Worm (Caenorhabditis elegans) whole organism, mixed stage, embryonic: Measurements from ENCODE around the gene hlh-33.

Source experiments
- M03D4.4 ChIP-seq: sonication (generic microtip); optimal IDR thresholded peaks from 2 replicates; lab custom pipeline; 2017; ENCODE audit warnings: mild to moderate bottlenecking, missing genetic modification characterization, missing compliant biosample characterization
- bed-3 ChIP-seq: fragments of 200-800 bp; sonication (Bioruptor generic); optimal IDR thresholded peaks from 3 replicates; lab custom pipeline; 2018; ENCODE audit warnings: mild to moderate bottlenecking, missing genetic modification characterization, moderate library complexity, missing compliant biosample characterization
- blmp-1 ChIP-seq: fragments of 150-350 bp; optimal IDR thresholded peaks from 2 replicates; lab custom pipeline; 2014; ENCODE audit warnings: missing biosample characterization, missing genetic modification characterization
- ceh-39 ChIP-seq: fragments of 150-350 bp; optimal IDR thresholded peaks from 2 replicates; lab custom pipeline; 2014; ENCODE audit warnings: missing biosample characterization, missing genetic modification characterization
- ceh-43 ChIP-seq: fragments of 200-800 bp; sonication (Bioruptor generic); optimal IDR thresholded peaks from 2 replicates; lab custom pipeline; 2018; ENCODE audit warnings: mild to moderate bottlenecking, missing genetic modification characterization, moderate library complexity, missing compliant biosample characterization
- ceh-83 ChIP-seq: fragments of 200-800 bp; sonication (Bioruptor generic); optimal IDR thresholded peaks from 2 replicates; lab custom pipeline; 2018; ENCODE audit warnings: mild to moderate bottlenecking, missing genetic modification characterization, missing compliant biosample characterization
- ces-1 ChIP-seq: fragments of 150-350 bp; optimal IDR thresholded peaks from 2 replicates; lab custom pipeline; 2014; ENCODE audit warnings: missing biosample characterization, missing genetic modification reagents, missing genetic modification characterization
- cnd-1 ChIP-seq: fragments of 200-800 bp; sonication (Bioruptor generic); optimal IDR thresholded peaks from 2 replicates; lab custom pipeline; 2018; ENCODE audit warnings: mild to moderate bottlenecking, missing genetic modification characterization, missing compliant biosample characterization
- drap-1 ChIP-seq: fragments of 200-800 bp; sonication (Bioruptor generic); optimal IDR thresholded peaks from 3 replicates; lab custom pipeline; 2018; ENCODE audit warnings: mild to moderate bottlenecking, missing genetic modification characterization, missing compliant biosample characterization
- elt-1 ChIP-seq: sonication (generic microtip); optimal IDR thresholded peaks from 2 replicates; lab custom pipeline; 2017; ENCODE audit warnings: missing genetic modification characterization, mild to moderate bottlenecking, missing compliant biosample characterization, antibody characterized with exemption, moderate library complexity, borderline replicate concordance; ENCODE audit not compliant: insufficient read depth
- elt-3 ChIP-seq: fragments of 150-350 bp; optimal IDR thresholded peaks from 2 replicates; lab custom pipeline; 2014; ENCODE audit warnings: missing biosample characterization, missing genetic modification characterization
- flh-1 ChIP-seq: fragments of 200-800 bp; sonication (Bioruptor generic); optimal IDR thresholded peaks from 2 replicates; lab custom pipeline; 2018; ENCODE audit warnings: mild to moderate bottlenecking, missing genetic modification characterization, moderate library complexity, missing compliant biosample characterization
- ham-2 ChIP-seq: fragments of 200-800 bp; sonication (Bioruptor generic); optimal IDR thresholded peaks from 2 replicates; lab custom pipeline; 2018; ENCODE audit warnings: mild to moderate bottlenecking, missing genetic modification characterization, missing compliant biosample characterization
- hlh-1 ChIP-seq: fragments of 150-350 bp; optimal IDR thresholded peaks from 2 replicates; lab custom pipeline; 2014; ENCODE audit warnings: missing biosample characterization, missing genetic modification reagents, missing genetic modification characterization
- lin-13 ChIP-seq: fragments of 150-350 bp; optimal IDR thresholded peaks from 2 replicates; lab custom pipeline; 2014; ENCODE audit warnings: missing biosample characterization, missing genetic modification characterization
- lin-32 ChIP-seq: fragments of 200-800 bp; sonication (Bioruptor generic); optimal IDR thresholded peaks from 2 replicates; lab custom pipeline; 2018; ENCODE audit warnings: mild to moderate bottlenecking, missing genetic modification characterization, missing compliant biosample characterization
- lsy-2 ChIP-seq: fragments of 150-350 bp; optimal IDR thresholded peaks from 2 replicates; lab custom pipeline; 2014; ENCODE audit warnings: missing biosample characterization, missing genetic modification characterization
- mab-5 ChIP-seq: fragments of 150-350 bp; optimal IDR thresholded peaks from 2 replicates; lab custom pipeline; 2014; ENCODE audit warnings: missing biosample characterization, missing genetic modification characterization
- mep-1 ChIP-seq: fragments of 150-350 bp; optimal IDR thresholded peaks from 2 replicates; lab custom pipeline; 2017; ENCODE audit warnings: missing biosample characterization, missing genetic modification reagents, missing genetic modification characterization, inconsistent platforms
- mls-2 ChIP-seq: sonication (generic microtip); optimal IDR thresholded peaks from 2 replicates; lab custom pipeline; 2016; ENCODE audit warnings: mild to moderate bottlenecking, missing genetic modification characterization, moderate library complexity, missing compliant biosample characterization
- nhr-12 ChIP-seq: fragments of 150-350 bp; optimal IDR thresholded peaks from 2 replicates; lab custom pipeline; 2014; ENCODE audit warnings: missing biosample characterization, missing genetic modification characterization
- nhr-2 ChIP-seq: fragments of 150-350 bp; optimal IDR thresholded peaks from 2 replicates; lab custom pipeline; 2014; ENCODE audit warnings: missing biosample characterization, missing genetic modification characterization
- nhr-237 ChIP-seq: fragments of 150-350 bp; optimal IDR thresholded peaks from 2 replicates; lab custom pipeline; 2014; ENCODE audit warnings: missing biosample characterization, missing genetic modification characterization
- nhr-28 ChIP-seq: fragments of 150-350 bp; optimal IDR thresholded peaks from 2 replicates; lab custom pipeline; 2014; ENCODE audit warnings: missing biosample characterization, missing genetic modification characterization
- nhr-76 ChIP-seq: sonication (generic microtip); optimal IDR thresholded peaks from 2 replicates; lab custom pipeline; 2017; ENCODE audit warnings: missing biosample characterization, missing genetic modification characterization
- pha-4 ChIP-seq: fragments of 150-350 bp; optimal IDR thresholded peaks from 2 replicates; lab custom pipeline; 2018; ENCODE audit warnings: missing biosample characterization, missing genetic modification reagents, missing genetic modification characterization
- sem-2 ChIP-seq: fragments of 200-800 bp; sonication (Bioruptor generic); optimal IDR thresholded peaks from 2 replicates; lab custom pipeline; 2018; ENCODE audit warnings: mild to moderate bottlenecking, missing genetic modification characterization, missing compliant biosample characterization
- snpc-4 ChIP-seq: fragments of 150-350 bp; optimal IDR thresholded peaks from 2 replicates; lab custom pipeline; 2014; ENCODE audit warnings: missing biosample characterization, missing genetic modification characterization
- sptf-1 ChIP-seq: sonication (generic microtip); optimal IDR thresholded peaks from 2 replicates; lab custom pipeline; 2017; ENCODE audit warnings: mild to moderate bottlenecking, missing genetic modification characterization, moderate library complexity, missing compliant biosample characterization
- tbx-8 ChIP-seq: fragments of 200-800 bp; sonication (Bioruptor generic); optimal IDR thresholded peaks from 2 replicates; lab custom pipeline; 2018; ENCODE audit warnings: mild to moderate bottlenecking, missing genetic modification characterization, moderate library complexity, missing compliant biosample characterization
- unc-120 ChIP-seq: sonication (generic microtip); optimal IDR thresholded peaks from 2 replicates; lab custom pipeline; 2017; ENCODE audit warnings: missing genetic modification characterization, missing compliant biosample characterization; ENCODE audit not compliant: poor library complexity, severe bottlenecking
- unc-39 ChIP-seq: fragments of 150-350 bp; optimal IDR thresholded peaks from 2 replicates; lab custom pipeline; 2014; ENCODE audit warnings: missing biosample characterization, missing genetic modification characterization
- unc-62 ChIP-seq: fragments of 150-350 bp; optimal IDR thresholded peaks from 2 replicates; lab custom pipeline; 2014; ENCODE audit warnings: missing biosample characterization, missing genetic modification reagents, missing genetic modification characterization
- zip-8 ChIP-seq: fragments of 150-350 bp; optimal IDR thresholded peaks from 2 replicates; lab custom pipeline; 2014; ENCODE audit warnings: missing biosample characterization, missing genetic modification characterization
- ztf-11 ChIP-seq: fragments of 150-350 bp; optimal IDR thresholded peaks from 2 replicates; lab custom pipeline; 2014; ENCODE audit warnings: missing biosample characterization, missing genetic modification characterization

hlh-33 gene

DNA sequence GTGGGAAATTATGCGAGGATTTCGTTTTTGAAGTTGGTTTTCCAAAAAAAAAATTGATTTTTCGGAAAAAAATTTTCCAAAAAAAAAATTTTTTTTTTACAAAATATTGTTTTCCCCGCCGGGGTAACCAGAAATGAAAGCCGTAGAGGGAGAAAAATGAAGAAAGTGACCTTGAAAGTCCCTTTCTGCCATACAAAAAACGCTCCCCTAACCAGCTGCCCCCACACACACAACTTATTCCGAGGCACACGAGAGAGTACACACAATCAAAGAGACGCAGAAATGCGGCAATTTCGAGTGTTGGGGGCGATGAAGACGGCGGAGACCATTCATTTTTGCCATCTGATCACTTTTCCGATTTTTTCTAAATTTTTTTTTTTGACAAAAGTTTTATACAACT, 1.2 kb upstream of the hlh-33 start:
- TF ChIP-seq elt-3 (tag; lab: Kevin White, UChicago) (no peak), sem-2 (no peak), blmp-1 (no peak), ztf-11 (no peak), bed-3 (GFP tag; lab: Kevin White, UChicago) (no peak), nhr-76 (tag; lab: Kevin White, UChicago) (no peak), unc-62 (GFP tag; lab: Kevin White, UChicago) (no peak), nhr-237 (no peak), mls-2 (tag; lab: Kevin White, UChicago) (no peak), M03D4.4 (tag; lab: Kevin White, UChicago) (no peak), ceh-83 (GFP tag; lab: Kevin White, UChicago) (no peak), lsy-2 (tag; lab: Kevin White, UChicago) (no peak), nhr-2 (tag; lab: Kevin White, UChicago) (no peak), lin-13 (no peak), lin-32 (GFP tag; lab: Kevin White, UChicago) (no peak), tbx-8 (GFP tag; lab: Kevin White, UChicago) (no peak), cnd-1 (tag; lab: Kevin White, UChicago) (no peak), ham-2 (GFP tag; lab: Kevin White, UChicago) (no peak)

- TF ChIP-seq nhr-12 (tag; lab: Kevin White, UChicago) (no peak), sem-2 (no peak), nhr-28 (tag; lab: Kevin White, UChicago) (no peak), mep-1 (no peak), ztf-11 (no peak), pha-4 (tag; lab: Kevin White, UChicago) (no peak)
These were observed 983 bp downstream of the hlh-33 start for ce11 chrIII:1856175-1856574.

ce11 chrIII:1856679-1857078, 1.5 kb downstream of the hlh-33 start:
- no peak for TF ChIP-seq sem-2
- TF ChIP-seq sptf-1 (tag; lab: Kevin White, UChicago): no peak
- no peak for TF ChIP-seq lsy-2 (tag; lab: Kevin White, UChicago)
- no peak for TF ChIP-seq tbx-8 (GFP tag; lab: Kevin White, UChicago)
- TF ChIP-seq nhr-237: no peak
- TF ChIP-seq, all 35 proteins: peak for 0

DNA sequence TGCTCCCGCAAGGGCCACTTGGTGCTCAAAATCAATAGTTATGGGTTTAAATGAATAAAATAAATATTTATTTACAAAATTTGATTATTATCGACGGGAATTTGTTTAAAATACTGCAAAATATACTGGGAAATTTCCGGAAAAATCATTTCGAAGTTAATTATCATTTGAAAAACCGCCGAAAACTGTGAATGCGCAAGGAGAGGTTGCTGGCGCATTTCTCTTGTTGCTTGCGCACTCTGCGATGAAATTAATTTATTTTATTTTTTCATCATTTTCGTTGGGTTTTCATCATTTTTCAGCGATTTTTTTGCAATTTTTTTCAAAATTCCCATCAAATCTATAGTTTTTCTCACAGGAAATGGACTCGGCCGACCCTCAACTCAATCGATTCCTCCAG, 4.3 kb downstream of the hlh-33 start, which contains the start of gene ddp-1:
TSS of gene ddp-1 (plus strand) at position 357 of the 400 bp plus-strand sequence.
- TF ChIP-seq nhr-2 (tag; lab: Kevin White, UChicago) (peak; percentile 2), unc-39 (no peak), mab-5 (tag; lab: Kevin White, UChicago) (peak; percentile 16), hlh-1 (tag; lab: Kevin White, UChicago) (peak; percentile 25), drap-1 (GFP tag; lab: Kevin White, UChicago) (peak; percentile 83), tbx-8 (GFP tag; lab: Kevin White, UChicago) (peak; percentile 52), bed-3 (GFP tag; lab: Kevin White, UChicago) (peak; percentile 71), M03D4.4 (tag; lab: Kevin White, UChicago) (peak; percentile 86), mls-2 (tag; lab: Kevin White, UChicago) (peak; percentile 89), flh-1 (peak; percentile 54), lin-32 (GFP tag; lab: Kevin White, UChicago) (peak; percentile 59), sem-2 (peak; percentile 21), ztf-11 (peak; percentile 47), lsy-2 (tag; lab: Kevin White, UChicago) (peak; percentile 84), elt-3 (tag; lab: Kevin White, UChicago) (no peak), ces-1 (GFP tag; lab: Kevin White, UChicago) (peak; percentile 88), unc-62 (GFP tag; lab: Kevin White, UChicago) (peak; percentile 6), cnd-1 (tag; lab: Kevin White, UChicago) (peak; percentile 87), nhr-237 (peak; percentile 70), ham-2 (GFP tag; lab: Kevin White, UChicago) (peak; percentile 30), nhr-28 (tag; lab: Kevin White, UChicago) (no peak), ceh-43 (GFP tag; lab: Kevin White, UChicago) (peak; percentile 85), snpc-4 (tag; lab: Kevin White, UChicago) (no peak), nhr-12 (tag; lab: Kevin White, UChicago) (no peak), zip-8 (tag; lab: Kevin White, UChicago) (no peak), mep-1 (peak; percentile 97), nhr-76 (tag; lab: Kevin White, UChicago) (no peak), pha-4 (tag; lab: Kevin White, UChicago) (peak; percentile 83), blmp-1 (no peak), ceh-39 (tag; lab: Kevin White, UChicago) (peak; percentile 73), ceh-83 (GFP tag; lab: Kevin White, UChicago) (peak; percentile 83), unc-120 (tag; lab: Kevin White, UChicago) (peak; percentile 67), sptf-1 (tag; lab: Kevin White, UChicago) (peak; percentile 95), lin-13 (peak; percentile 99), elt-1 (tag; lab: Kevin White, UChicago) (no peak)
